Comparison of ENCODE assay signal across 4 fruit fly cellular contexts in genomic region chr2L:8719757-8720156, dm6.
A peak's percentile ranks its signal among the peaks of the same experiment; 100 is the strongest.
TF ChIP-seq lines count a peak whose summit lies in the region.

No protein-coding gene starts in this region.

- no peak for TF ChIP-seq CTCF in whole organism, embryonic (GFP tag; optimal IDR thresholded peaks at IDR 0.05; lab: Kevin White, UChicago)

TF ChIP-seq in whole organism, adult, 20 proteins besides CTCF, POLR2A, EP300 and RAD21:
- TF ChIP-seq pad (GFP tag; optimal IDR thresholded peaks at IDR 0.05; lab: Kevin White, UChicago) (no peak), cnc (optimal IDR thresholded peaks at IDR 0.05; lab: Kevin White, UChicago) (no peak), CG5204 (GFP tag; optimal IDR thresholded peaks at IDR 0.05; lab: Kevin White, UChicago) (no peak), cic (GFP tag; optimal IDR thresholded peaks at IDR 0.05; lab: Kevin White, UChicago) (peak; percentile 61), Clk (GFP tag; optimal IDR thresholded peaks at IDR 0.05; lab: Kevin White, UChicago) (no peak), kay (GFP tag; lab: Kevin White, UChicago; ENCODE audit: borderline replicate concordance) (peak; percentile 30)

TF ChIP-seq in whole organism, embryonic, 481 proteins besides CTCF, POLR2A, EP300 and RAD21 (continues in another document):
- peak; percentile 93 for TF ChIP-seq sd (tag; optimal IDR thresholded peaks at IDR 0.05; lab: Kevin White, UChicago)
- TF ChIP-seq CG13894 (tag; optimal IDR thresholded peaks at IDR 0.05; lab: Kevin White, UChicago), result peak; percentile 11
- peak; percentile 38 for TF ChIP-seq Hmr (GFP tag; optimal IDR thresholded peaks at IDR 0.05; lab: Kevin White, UChicago)
- TF ChIP-seq exex (tag; optimal IDR thresholded peaks at IDR 0.05; lab: Kevin White, UChicago), result peak; percentile 96
- TF ChIP-seq CG18599 (GFP tag; optimal IDR thresholded peaks at IDR 0.05; lab: Kevin White, UChicago), result peak; percentile 33
- peak; percentile 98 for TF ChIP-seq grn (GFP tag; optimal IDR thresholded peaks at IDR 0.05; lab: Kevin White, UChicago)
- no peak for TF ChIP-seq Ravus (GFP tag; IDR thresholded peaks at IDR 0.05; lab: Robert Waterston, UW)
- TF ChIP-seq NfI (GFP tag; optimal IDR thresholded peaks at IDR 0.05; lab: Kevin White, UChicago), result peak; percentile 9
- peak; percentile 68 for TF ChIP-seq sens (GFP tag; lab: Kevin White, UChicago)
- TF ChIP-seq sob (GFP tag; IDR thresholded peaks at IDR 0.05; lab: Robert Waterston, UW), result peak; percentile 38; the same call in 1 of the 2 replicates
- TF ChIP-seq phol (tag; optimal IDR thresholded peaks at IDR 0.05; lab: Kevin White, UChicago), result no peak
- no peak for TF ChIP-seq CG14710 (tag; optimal IDR thresholded peaks at IDR 0.05; lab: Kevin White, UChicago)
- TF ChIP-seq CG4730 (GFP tag; IDR thresholded peaks at IDR 0.05; lab: Robert Waterston, UW), result no peak
- peak; percentile 42 for TF ChIP-seq Deaf1 (tag; optimal IDR thresholded peaks at IDR 0.05; lab: Kevin White, UChicago)
- TF ChIP-seq CG12659 (GFP tag; optimal IDR thresholded peaks at IDR 0.05; lab: Kevin White, UChicago), result no peak
- TF ChIP-seq Vsx1 (GFP tag; optimal IDR thresholded peaks at IDR 0.05; lab: Kevin White, UChicago), result peak; percentile 81
- peak; percentile 4 for TF ChIP-seq CG13296 (GFP tag; optimal IDR thresholded peaks at IDR 0.05; lab: Kevin White, UChicago)
- peak; percentile 56 for TF ChIP-seq CG34376 (GFP tag; optimal IDR thresholded peaks at IDR 0.05; lab: Kevin White, UChicago)
- TF ChIP-seq ftz-f1 (GFP tag; optimal IDR thresholded peaks at IDR 0.05; lab: Kevin White, UChicago), result peak; percentile 30
- TF ChIP-seq org-1 (GFP tag; optimal IDR thresholded peaks at IDR 0.05; lab: Kevin White, UChicago), result no peak
- TF ChIP-seq dmrt11E (tag; optimal IDR thresholded peaks at IDR 0.05; lab: Kevin White, UChicago), result no peak
- peak; percentile 58 for TF ChIP-seq CG10543 (GFP tag; optimal IDR thresholded peaks at IDR 0.05; lab: Kevin White, UChicago)
- TF ChIP-seq unpg (GFP tag; optimal IDR thresholded peaks at IDR 0.05; lab: Kevin White, UChicago), result peak; percentile 11
- TF ChIP-seq NK7.1 (GFP tag; optimal IDR thresholded peaks at IDR 0.05; lab: Kevin White, UChicago), result no peak
- TF ChIP-seq Fer3 (tag; optimal IDR thresholded peaks at IDR 0.05; lab: Kevin White, UChicago), result no peak
- peak; percentile 30 for TF ChIP-seq CG6854 (GFP tag; optimal IDR thresholded peaks at IDR 0.05; lab: Kevin White, UChicago)
- TF ChIP-seq mirr (GFP tag; optimal IDR thresholded peaks at IDR 0.05; lab: Kevin White, UChicago), result peak; percentile 68
- TF ChIP-seq CG17328 (GFP tag; IDR thresholded peaks at IDR 0.05; lab: Robert Waterston, UW), result no peak
- peak; percentile 16 for TF ChIP-seq Meics (GFP tag; optimal IDR thresholded peaks at IDR 0.05; lab: Kevin White, UChicago)

TF ChIP-seq in whole organism, prepupa, 60 proteins besides CTCF, POLR2A, EP300 and RAD21:
- TF ChIP-seq CG8319 (GFP tag; optimal IDR thresholded peaks at IDR 0.05; lab: Kevin White, UChicago), result no peak
- TF ChIP-seq CG32006 (GFP tag; optimal IDR thresholded peaks at IDR 0.05; lab: Kevin White, UChicago), result no peak
- peak; percentile 87 for TF ChIP-seq fkh (GFP tag; optimal IDR thresholded peaks at IDR 0.05; lab: Kevin White, UChicago)
- TF ChIP-seq CG10669 (GFP tag; optimal IDR thresholded peaks at IDR 0.05; lab: Kevin White, UChicago), result no peak
- no peak for TF ChIP-seq CG16779 (tag; optimal IDR thresholded peaks at IDR 0.05; lab: Kevin White, UChicago)
- no peak for TF ChIP-seq dac (GFP tag; optimal IDR thresholded peaks at IDR 0.05; lab: Kevin White, UChicago)
- TF ChIP-seq acj6 (GFP tag; optimal IDR thresholded peaks at IDR 0.05; lab: Kevin White, UChicago), result no peak

TF ChIP-seq in whole organism, wandering third instar larva, 38 proteins besides CTCF, POLR2A, EP300 and RAD21:
- TF ChIP-seq sv (GFP tag; optimal IDR thresholded peaks at IDR 0.05; lab: Kevin White, UChicago) (no peak), h (GFP tag; optimal IDR thresholded peaks at IDR 0.05; lab: Kevin White, UChicago) (peak; percentile 30)
TF ChIP-seq in whole organism, wandering third instar larva: peak in this region for 1.
